Fruit fly (Drosophila melanogaster): ENCODE measurements around the gene CG32572.

Gene CG32572

dm6 chrX:16760542-16760941, 39.6 kb downstream of the CG32572 start:
- TF ChIP-seq dmrt93B (GFP tag; optimal IDR thresholded peaks at IDR 0.05) (no peak), Dif (GFP tag; optimal IDR thresholded peaks at IDR 0.05; ENCODE audit: partially characterized antibody) (no peak), Vsx2 (GFP tag; optimal IDR thresholded peaks at IDR 0.05; ENCODE audit: partially characterized antibody) (no peak), Abd-B (GFP tag; optimal IDR thresholded peaks at IDR 0.05) (no peak), Jra (GFP tag; optimal IDR thresholded peaks at IDR 0.05) (no peak), h (GFP tag; optimal IDR thresholded peaks at IDR 0.05) (no peak), CG9705 (GFP tag; optimal IDR thresholded peaks at IDR 0.05) (no peak), CrebA (GFP tag; optimal IDR thresholded peaks at IDR 0.05; ENCODE audit: borderline replicate concordance) (no peak), tai (GFP tag; optimal IDR thresholded peaks at IDR 0.05) (no peak), sage (GFP tag; optimal IDR thresholded peaks at IDR 0.05) (no peak), CG32264 (GFP tag; optimal IDR thresholded peaks at IDR 0.05) (no peak)

dm6 chrX:16761531-16761930, 40.5 kb downstream of the CG32572 start:
- peak; percentile 69 for TF ChIP-seq br (GFP tag; optimal IDR thresholded peaks at IDR 0.05)
- peak; percentile 58 for TF ChIP-seq psq (GFP tag; optimal IDR thresholded peaks at IDR 0.05)
- peak; percentile 69 for TF ChIP-seq rgr (GFP tag; optimal IDR thresholded peaks at IDR 0.05)
- peak; percentile 67 for TF ChIP-seq Sp1 (GFP tag; optimal IDR thresholded peaks at IDR 0.05)
- peak; percentile 42 for TF ChIP-seq OdsH (GFP tag; optimal IDR thresholded peaks at IDR 0.05)
- TF ChIP-seq dsf (GFP tag; optimal IDR thresholded peaks at IDR 0.05; ENCODE audit: borderline replicate concordance): no peak
- peak; percentile 64 for TF ChIP-seq dmrt93B (GFP tag; optimal IDR thresholded peaks at IDR 0.05)
- TF ChIP-seq Hr83 (GFP tag; optimal IDR thresholded peaks at IDR 0.05; ENCODE audit: poor library complexity, severe bottlenecking): no peak
- peak; percentile 77 for TF ChIP-seq h (GFP tag; optimal IDR thresholded peaks at IDR 0.05)
- TF ChIP-seq fru (GFP tag; optimal IDR thresholded peaks at IDR 0.05): peak; percentile 76
- no peak for TF ChIP-seq Abd-B (GFP tag; optimal IDR thresholded peaks at IDR 0.05)
- TF ChIP-seq sage (GFP tag; optimal IDR thresholded peaks at IDR 0.05): peak; percentile 61
- peak; percentile 35 for TF ChIP-seq Hnf4 (GFP tag; optimal IDR thresholded peaks at IDR 0.05)
- peak; percentile 71 for TF ChIP-seq HLH106 (tag; optimal IDR thresholded peaks at IDR 0.05)
- TF ChIP-seq Mio (GFP tag; optimal IDR thresholded peaks at IDR 0.05): no peak
- TF ChIP-seq foxo (GFP tag; optimal IDR thresholded peaks at IDR 0.05): peak in 1 of 2 experiments; percentile 76
- peak; percentile 90 for TF ChIP-seq woc (GFP tag; optimal IDR thresholded peaks at IDR 0.05)
- TF ChIP-seq ey (GFP tag; optimal IDR thresholded peaks at IDR 0.05): peak; percentile 68

DNA sequence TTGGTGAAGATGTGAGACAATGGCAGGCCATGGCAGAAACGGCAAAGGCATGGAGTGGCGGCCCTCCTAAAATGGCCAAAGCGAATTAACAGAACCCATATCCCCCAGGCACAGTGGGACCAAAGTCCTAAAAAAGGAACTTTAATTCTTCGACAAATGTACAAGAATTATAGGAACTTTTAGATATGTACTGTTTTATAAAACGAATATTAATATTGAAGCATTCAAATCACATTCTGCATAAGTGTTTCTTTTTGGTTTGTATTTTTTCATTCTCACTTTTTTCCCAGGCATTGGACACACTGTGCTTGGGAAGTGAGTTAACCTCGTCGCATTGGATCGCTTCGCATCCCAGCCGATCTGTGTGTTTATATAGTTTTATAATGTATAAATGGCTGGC, 44.0 kb downstream of the CG32572 start:
- peak; percentile 19 for TF ChIP-seq Hnf4 (GFP tag; optimal IDR thresholded peaks at IDR 0.05)
- peak; percentile 30 for TF ChIP-seq ey (GFP tag; optimal IDR thresholded peaks at IDR 0.05)
- no peak for TF ChIP-seq Sp1 (GFP tag; optimal IDR thresholded peaks at IDR 0.05)
- TF ChIP-seq rgr (GFP tag; optimal IDR thresholded peaks at IDR 0.05): peak; percentile 0
- TF ChIP-seq usp (GFP tag; optimal IDR thresholded peaks at IDR 0.05): no peak
- peak in 1 of 2 experiments; percentile 55 for TF ChIP-seq foxo (GFP tag; optimal IDR thresholded peaks at IDR 0.05)
- TF ChIP-seq Rel (GFP tag; optimal IDR thresholded peaks at IDR 0.05): no peak
- TF ChIP-seq Rel (tag; optimal IDR thresholded peaks at IDR 0.05): no peak
- peak; percentile 20 for TF ChIP-seq OdsH (GFP tag; optimal IDR thresholded peaks at IDR 0.05)
- TF ChIP-seq HLH106 (tag; optimal IDR thresholded peaks at IDR 0.05): peak; percentile 8
- TF ChIP-seq h (GFP tag; optimal IDR thresholded peaks at IDR 0.05): peak; percentile 42
- peak; percentile 75 for TF ChIP-seq woc (GFP tag; optimal IDR thresholded peaks at IDR 0.05)
- peak; percentile 60 for TF ChIP-seq fru (GFP tag; optimal IDR thresholded peaks at IDR 0.05)

DNA sequence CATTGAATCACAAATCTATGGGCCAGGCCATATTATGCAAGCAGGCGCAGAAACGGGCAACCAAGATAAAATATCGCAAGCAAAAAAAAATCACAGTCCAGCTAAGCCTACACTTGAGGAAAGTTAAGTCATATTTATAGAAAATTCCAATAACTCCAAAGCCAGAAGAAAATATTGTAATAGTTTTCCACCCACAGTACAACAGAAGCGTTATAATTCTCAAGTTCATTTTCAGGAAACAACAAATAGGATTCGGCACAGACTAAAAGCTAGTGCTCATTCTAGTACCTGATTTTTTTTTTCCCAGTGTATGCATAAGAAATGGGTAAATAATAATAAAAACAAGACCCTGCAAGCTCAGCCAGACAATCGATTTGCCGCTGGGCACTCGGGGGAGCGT, 44.8 kb downstream of the CG32572 start:
- TF ChIP-seq CrebA (GFP tag; optimal IDR thresholded peaks at IDR 0.05; ENCODE audit: borderline replicate concordance): no peak
- TF ChIP-seq Hnf4 (GFP tag; optimal IDR thresholded peaks at IDR 0.05): no peak
- TF ChIP-seq Dfd (GFP tag; optimal IDR thresholded peaks at IDR 0.05): no peak
- peak in 1 of 2 experiments; percentile 11 for TF ChIP-seq foxo (GFP tag; optimal IDR thresholded peaks at IDR 0.05)

dm6 chrX:16766868-16767431, 46.0 kb downstream of the CG32572 start:
- TF ChIP-seq dmrt93B (GFP tag; optimal IDR thresholded peaks at IDR 0.05) (no peak), h (GFP tag; optimal IDR thresholded peaks at IDR 0.05) (no peak), fru (GFP tag; optimal IDR thresholded peaks at IDR 0.05) (no peak), GATAd (GFP tag; optimal IDR thresholded peaks at IDR 0.05) (no peak), Rel (GFP tag; optimal IDR thresholded peaks at IDR 0.05) (no peak), Rel (tag; optimal IDR thresholded peaks at IDR 0.05) (no peak), dsf (GFP tag; optimal IDR thresholded peaks at IDR 0.05; ENCODE audit: borderline replicate concordance) (no peak), Dif (GFP tag; optimal IDR thresholded peaks at IDR 0.05; ENCODE audit: partially characterized antibody) (no peak), N (GFP tag; optimal IDR thresholded peaks at IDR 0.05) (no peak), Mio (GFP tag; optimal IDR thresholded peaks at IDR 0.05) (no peak), usp (GFP tag; optimal IDR thresholded peaks at IDR 0.05) (no peak), CG9705 (GFP tag; optimal IDR thresholded peaks at IDR 0.05) (no peak), dl (GFP tag; optimal IDR thresholded peaks at IDR 0.05; ENCODE audit: insufficient read depth in 1 of 2, partially characterized antibody in 2 of 2) (no peak), CG32264 (GFP tag; optimal IDR thresholded peaks at IDR 0.05) (no peak), Jra (GFP tag; optimal IDR thresholded peaks at IDR 0.05) (no peak), lola (GFP tag; optimal IDR thresholded peaks at IDR 0.05) (no peak), Dfd (GFP tag; optimal IDR thresholded peaks at IDR 0.05) (no peak)
